Worm (Caenorhabditis elegans): ENCODE measurements around the gene C25F9.10.

ce11 chrV:19432030-19432429 is 26.5 kb downstream of the C25F9.10 start:
- no peak for TF ChIP-seq unc-130 (GFP tag; optimal IDR thresholded peaks at IDR 0.05)
- no peak for TF ChIP-seq hmg-20 (GFP tag; IDR thresholded peaks at IDR 0.05)
- TF ChIP-seq F39B2.1 (GFP tag; IDR thresholded peaks at IDR 0.05): no peak
- TF ChIP-seq ama-1 (optimal IDR thresholded peaks at IDR 0.05): no peak
- no peak for TF ChIP-seq ama-1 (GFP tag; optimal IDR thresholded peaks at IDR 0.05)
- no peak for TF ChIP-seq pha-4 (tag; optimal IDR thresholded peaks at IDR 0.05)
- TF ChIP-seq K12H6.12 (tag; optimal IDR thresholded peaks at IDR 0.05): no peak
- TF ChIP-seq unc-62 (GFP tag; optimal IDR thresholded peaks at IDR 0.05): no peak
- no peak for TF ChIP-seq T26A5.8 (tag; optimal IDR thresholded peaks at IDR 0.05)
- no peak for TF ChIP-seq chd-7 (tag; optimal IDR thresholded peaks at IDR 0.05)
- TF ChIP-seq madf-6 (GFP tag; IDR thresholded peaks at IDR 0.05): no peak
- TF ChIP-seq K11D2.4 (GFP tag; IDR thresholded peaks at IDR 0.05): no peak
- TF ChIP-seq hsf-1 (GFP tag; IDR thresholded peaks at IDR 0.05): no peak
